Worm (Caenorhabditis elegans) whole organism, L4 larva: ENCODE results near the gene slr-2.

ENCODE experiments used
- F10B5.3 ChIP-seq: sonication (generic microtip); optimal IDR thresholded peaks from 2 replicates; lab custom pipeline; 2016; ENCODE audit warnings: mild to moderate bottlenecking, missing genetic modification characterization, missing compliant biosample characterization
- unc-39 ChIP-seq: sonication (generic microtip); optimal IDR thresholded peaks from 2 replicates; lab custom pipeline; 2017; ENCODE audit warnings: missing biosample characterization, missing genetic modification characterization

DNA sequence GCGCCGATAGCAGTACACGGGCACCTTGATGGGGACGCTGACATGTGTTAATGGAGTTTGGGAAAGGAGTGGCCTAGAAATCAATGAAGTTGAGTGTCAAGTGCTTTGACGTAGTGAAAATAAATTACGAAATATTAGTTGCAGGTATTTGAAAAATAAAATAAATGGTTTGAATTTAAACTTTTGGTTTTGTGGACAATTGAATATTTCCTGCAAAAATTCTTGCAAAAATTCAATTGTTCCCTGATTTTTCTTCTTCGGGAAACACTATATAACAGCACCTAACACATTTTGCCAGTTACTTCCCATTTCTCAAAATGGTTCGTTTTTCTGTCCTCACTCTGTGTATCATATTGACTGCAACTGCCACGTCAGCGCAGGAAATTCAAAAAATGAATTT, 55.6 kb downstream of the slr-2 start, which contains the start of gene Y37H2A.13:
- TF ChIP-seq F10B5.3 (no peak), unc-39 (no peak)
